Worm (Caenorhabditis elegans): ENCODE measurements around the gene F38A1.9.

Gene F38A1.9

ce11 chrIV:1274583-1274982 lies 29.4 kb upstream of the F38A1.9 start, which contains the start of gene C09E9.1:
C09E9.1 (plus strand) TSS chrIV:1274868.
- TF ChIP-seq C04F5.9 (tag; optimal IDR thresholded peaks at IDR 0.05) (no peak), nhr-237 (tag; optimal IDR thresholded peaks at IDR 0.05) (no peak), pag-3 (tag; optimal IDR thresholded peaks at IDR 0.05; ENCODE audit: borderline replicate concordance, insufficient read depth) (no peak), ama-1 (optimal IDR thresholded peaks at IDR 0.05) (peak; percentile 24), irx-1 (tag; optimal IDR thresholded peaks at IDR 0.05) (peak; percentile 38), lin-35 (GFP tag; optimal IDR thresholded peaks at IDR 0.05) (peak; percentile 86 to 92), sptf-1 (tag; optimal IDR thresholded peaks at IDR 0.05) (no peak), nhr-77 (tag; optimal IDR thresholded peaks at IDR 0.05) (no peak), ceh-63 (GFP tag; optimal IDR thresholded peaks at IDR 0.05) (no peak), rnt-1 (tag; optimal IDR thresholded peaks at IDR 0.05) (peak; percentile 74), efl-3 (GFP tag; optimal IDR thresholded peaks at IDR 0.05) (no peak), nhr-76 (tag; optimal IDR thresholded peaks at IDR 0.05) (no peak), elt-3 (tag; optimal IDR thresholded peaks at IDR 0.05) (peak in 1 of 6 experiments; percentile 59), mep-1 (tag; optimal IDR thresholded peaks at IDR 0.05) (peak; percentile 67), nhr-90 (tag; optimal IDR thresholded peaks at IDR 0.05; ENCODE audit: poor library complexity) (peak; percentile 4), zag-1 (tag; optimal IDR thresholded peaks at IDR 0.05) (no peak), nhr-28 (tag; optimal IDR thresholded peaks at IDR 0.05) (no peak), unc-30 (tag; optimal IDR thresholded peaks at IDR 0.05) (no peak), F16B12.6 (tag; optimal IDR thresholded peaks at IDR 0.05) (peak; percentile 14), efl-1 (optimal IDR thresholded peaks at IDR 0.05) (peak; percentile 84 to 90), efl-1 (GFP tag; optimal IDR thresholded peaks at IDR 0.05 in 1 of 2) (peak; percentile 88 to 98), hlh-17 (GFP tag; optimal IDR thresholded peaks at IDR 0.05; ENCODE audit: borderline replicate concordance) (no peak), nhr-85 (tag) (no peak), nhr-12 (tag; optimal IDR thresholded peaks at IDR 0.05) (no peak), vab-15 (tag; optimal IDR thresholded peaks at IDR 0.05) (no peak), jun-1 (tag; optimal IDR thresholded peaks at IDR 0.05) (peak; percentile 59), nhr-47 (tag; optimal IDR thresholded peaks at IDR 0.05) (peak; percentile 85), unc-86 (tag; optimal IDR thresholded peaks at IDR 0.05) (peak; percentile 77), elt-2 (tag; optimal IDR thresholded peaks at IDR 0.05) (peak; percentile 50), mef-2 (tag; optimal IDR thresholded peaks at IDR 0.05) (no peak), aly-2 (tag; optimal IDR thresholded peaks at IDR 0.05) (no peak), ztf-4 (tag; optimal IDR thresholded peaks at IDR 0.05) (peak; percentile 1), Y116A8C.19 (tag; optimal IDR thresholded peaks at IDR 0.05; ENCODE audit: borderline replicate concordance) (no peak), nhr-19 (GFP tag; conservative IDR thresholded peaks at IDR 0.05) (peak; percentile 40), hpl-2 (GFP tag; optimal IDR thresholded peaks at IDR 0.05) (no peak), lin-14 (GFP tag; optimal IDR thresholded peaks at IDR 0.05) (peak; percentile 79), snu-23 (GFP tag; optimal IDR thresholded peaks at IDR 0.05) (peak; percentile 75), mab-9 (GFP tag; IDR thresholded peaks at IDR 0.05) (peak; percentile 36; the same call in 1 of the 2 replicates), fos-1 (tag; optimal IDR thresholded peaks at IDR 0.05) (no peak), mdl-1 (tag; optimal IDR thresholded peaks at IDR 0.05) (peak; percentile 89 to 98), aha-1 (tag; optimal IDR thresholded peaks at IDR 0.05) (no peak), swsn-7 (tag; optimal IDR thresholded peaks at IDR 0.05) (peak; percentile 75), lir-3 (tag; optimal IDR thresholded peaks at IDR 0.05; ENCODE audit: poor library complexity) (no peak), lsy-2 (tag; optimal IDR thresholded peaks at IDR 0.05) (peak; percentile 67 to 73), tbx-2 (tag; optimal IDR thresholded peaks at IDR 0.05) (peak; percentile 73), grh-1 (GFP tag; IDR thresholded peaks at IDR 0.05) (no peak), dsc-1 (tag; optimal IDR thresholded peaks at IDR 0.05) (no peak), zip-4 (GFP tag; optimal IDR thresholded peaks at IDR 0.05) (peak; percentile 30), egl-13 (tag; optimal IDR thresholded peaks at IDR 0.05) (peak; percentile 72), xbp-1 (tag; optimal IDR thresholded peaks at IDR 0.05) (peak; percentile 59), ztf-11 (tag; optimal IDR thresholded peaks at IDR 0.05) (peak in 1 of 2 experiments; percentile 24), ets-5 (GFP tag; IDR thresholded peaks at IDR 0.05) (no peak), unc-130 (tag; optimal IDR thresholded peaks at IDR 0.05) (no peak), nhr-20 (tag; optimal IDR thresholded peaks at IDR 0.05) (peak; percentile 63)

Measured in whole organism, L1 larva.